Worm (Caenorhabditis elegans) whole organism, L1 larva: ENCODE results near the gene C17F4.3.

Source experiments
- C04F5.9 ChIP-seq: sonication (generic microtip); optimal IDR thresholded peaks from 2 replicates; lab custom pipeline; 2016; ENCODE audit warnings: missing genetic modification characterization, missing compliant biosample characterization
- C34B4.2 ChIP-seq: sonication (generic microtip); optimal IDR thresholded peaks from 2 replicates; lab custom pipeline; 2017; ENCODE audit warnings: mild to moderate bottlenecking, missing genetic modification characterization, missing compliant biosample characterization
- aha-1 ChIP-seq: fragments of 150-350 bp; optimal IDR thresholded peaks from 2 replicates; lab custom pipeline; 2014; ENCODE audit warnings: missing biosample characterization, missing genetic modification characterization
- aly-2 ChIP-seq: fragments of 150-350 bp; optimal IDR thresholded peaks from 2 replicates; lab custom pipeline; 2014; ENCODE audit warnings: missing biosample characterization, missing genetic modification characterization
- ceh-63 ChIP-seq: fragments of 200-800 bp; sonication (Bioruptor generic); optimal IDR thresholded peaks from 2 replicates; lab custom pipeline; 2018; ENCODE audit warnings: mild to moderate bottlenecking, missing genetic modification characterization, missing compliant biosample characterization
- dpl-1 ChIP-seq, 3 experiments: fragments of 150-350 bp in 2 of 3; sonication (generic microtip) in 1 of 3; optimal IDR thresholded peaks; 2 replicates each; lab custom pipeline; 2014 to 2017; ENCODE audit warnings: missing biosample characterization in 3 of 3, missing genetic modification characterization in 3 of 3, missing genetic modification reagents in 3 of 3
- dsc-1 ChIP-seq: sonication (generic microtip); optimal IDR thresholded peaks from 2 replicates; lab custom pipeline; 2016; ENCODE audit warnings: mild to moderate bottlenecking, missing genetic modification characterization, missing compliant biosample characterization
- efl-3 ChIP-seq: fragments of 200-800 bp; sonication (Bioruptor generic); optimal IDR thresholded peaks from 2 replicates; lab custom pipeline; 2018; ENCODE audit warnings: mild to moderate bottlenecking, missing genetic modification characterization, missing compliant biosample characterization
- elt-2 ChIP-seq: sonication (generic microtip); optimal IDR thresholded peaks from 2 replicates; lab custom pipeline; 2016; ENCODE audit warnings: missing genetic modification characterization, mild to moderate bottlenecking, inconsistent platforms, missing compliant biosample characterization, missing genetic modification reagents
- elt-3 ChIP-seq, 6 experiments: fragments of 150-350 bp in 1 of 6; sonication (generic microtip); optimal IDR thresholded peaks; 2 replicates each; lab custom pipeline; 2017 to 2018; ENCODE audit warnings: missing biosample characterization in 6 of 6, missing genetic modification characterization in 6 of 6, inconsistent platforms in 1 of 6
- isw-1 ChIP-seq: fragments of 200-800 bp; sonication (Bioruptor generic); IDR thresholded peaks from 2 replicates; pipeline ENCODE4 v1.3.6; 2022; ENCODE audit warnings: missing genetic modification characterization, missing compliant biosample characterization
- jun-1 ChIP-seq: fragments of 150-350 bp; optimal IDR thresholded peaks from 2 replicates; lab custom pipeline; 2014; ENCODE audit warnings: missing biosample characterization, missing genetic modification reagents, missing genetic modification characterization
- lin-13 ChIP-seq: fragments of 150-350 bp; optimal IDR thresholded peaks from 2 replicates; lab custom pipeline; 2014; ENCODE audit warnings: missing biosample characterization, missing genetic modification reagents, missing genetic modification characterization
- lin-15B ChIP-seq: fragments of 150-350 bp; sonication (generic microtip); optimal IDR thresholded peaks from 3 replicates; lab custom pipeline; 2014; ENCODE audit warnings: missing biosample characterization, missing genetic modification characterization
- lin-35 ChIP-seq, 2 experiments: fragments of 150-350 bp; optimal IDR thresholded peaks; 2 replicates each; lab custom pipeline; 2014; ENCODE audit warnings: missing biosample characterization in 2 of 2, missing genetic modification characterization in 2 of 2, missing genetic modification reagents in 2 of 2
- mep-1 ChIP-seq: fragments of 150-350 bp; optimal IDR thresholded peaks from 2 replicates; lab custom pipeline; 2014; ENCODE audit warnings: missing biosample characterization, missing genetic modification characterization
- nhr-11 ChIP-seq: fragments of 150-350 bp; optimal IDR thresholded peaks from 2 replicates; lab custom pipeline; 2014; ENCODE audit warnings: missing biosample characterization, missing genetic modification characterization
- nhr-28 ChIP-seq: fragments of 150-350 bp; optimal IDR thresholded peaks from 2 replicates; lab custom pipeline; 2014; ENCODE audit warnings: missing biosample characterization, missing genetic modification characterization
- nhr-47 ChIP-seq: sonication (generic microtip); optimal IDR thresholded peaks from 2 replicates; lab custom pipeline; 2016; ENCODE audit warnings: mild to moderate bottlenecking, missing genetic modification characterization, moderate library complexity, missing compliant biosample characterization
- nhr-84 ChIP-seq: sonication (generic microtip); optimal IDR thresholded peaks from 2 replicates; lab custom pipeline; 2017; ENCODE audit warnings: missing biosample characterization, missing genetic modification characterization
- pag-3 ChIP-seq: sonication (generic microtip); optimal IDR thresholded peaks from 2 replicates; lab custom pipeline; 2017; ENCODE audit warnings: missing genetic modification characterization, mild to moderate bottlenecking, missing compliant biosample characterization, antibody characterized with exemption, borderline replicate concordance; ENCODE audit not compliant: insufficient read depth
- pax-3 ChIP-seq: fragments of 200-800 bp; sonication (Bioruptor generic); optimal IDR thresholded peaks from 2 replicates; lab custom pipeline; 2018; ENCODE audit warnings: mild to moderate bottlenecking, missing genetic modification characterization, moderate library complexity, missing compliant biosample characterization
- pqm-1 ChIP-seq: sonication (generic microtip); optimal IDR thresholded peaks from 3 replicates; lab custom pipeline; 2017; ENCODE audit warnings: missing biosample characterization, missing genetic modification characterization
- rnt-1 ChIP-seq: sonication (generic microtip); optimal IDR thresholded peaks from 2 replicates; lab custom pipeline; 2016; ENCODE audit warnings: mild to moderate bottlenecking, missing genetic modification characterization, moderate library complexity, missing compliant biosample characterization
- skn-1 ChIP-seq: fragments of 150-350 bp; optimal IDR thresholded peaks from 2 replicates; lab custom pipeline; 2014; ENCODE audit warnings: missing biosample characterization, missing genetic modification characterization
- sup-37 ChIP-seq: fragments of 200-800 bp; sonication (Bioruptor generic); optimal IDR thresholded peaks from 2 replicates; lab custom pipeline; 2018; ENCODE audit warnings: mild to moderate bottlenecking, missing genetic modification characterization, missing compliant biosample characterization
- unc-62 ChIP-seq: fragments of 150-350 bp; optimal IDR thresholded peaks from 2 replicates; lab custom pipeline; 2014; ENCODE audit warnings: missing biosample characterization, missing genetic modification reagents, missing genetic modification characterization
- xbp-1 ChIP-seq: sonication (generic microtip); optimal IDR thresholded peaks from 2 replicates; lab custom pipeline; 2016; ENCODE audit warnings: missing genetic modification characterization, missing compliant biosample characterization
- zag-1 ChIP-seq: fragments of 150-350 bp; optimal IDR thresholded peaks from 2 replicates; lab custom pipeline; 2014; ENCODE audit warnings: missing biosample characterization, missing genetic modification characterization
- ztf-4 ChIP-seq: fragments of 150-350 bp; optimal IDR thresholded peaks from 2 replicates; lab custom pipeline; 2014; ENCODE audit warnings: missing biosample characterization, missing genetic modification characterization

C17F4.3 gene

ce11 chrII:3209251-3209650, 31.1 kb upstream of the C17F4.3 start, which contains the start of gene ZC239.6 (continued):
- TF ChIP-seq dpl-1 (GFP tag; optimal IDR thresholded peaks at IDR 0.05; lab: Kevin White, UChicago) (peak in 2 of 3 experiments; percentile 4 to 42), nhr-84 (no peak), aly-2 (tag; lab: Kevin White, UChicago) (no peak)

ce11 chrII:3210365-3210764, 29.9 kb upstream of the C17F4.3 start, which contains the start of gene ZC239.5:
Gene ZC239.5, plus strand, starts transcription at chrII:3210665.
- TF ChIP-seq dpl-1 (GFP tag; optimal IDR thresholded peaks at IDR 0.05; lab: Kevin White, UChicago) (no peak), zag-1 (tag; lab: Kevin White, UChicago) (no peak), nhr-11 (tag; lab: Kevin White, UChicago) (no peak), skn-1 (tag; lab: Kevin White, UChicago) (no peak), C04F5.9 (tag; lab: Kevin White, UChicago) (no peak), ztf-4 (tag; lab: Kevin White, UChicago) (no peak), aly-2 (tag; lab: Kevin White, UChicago) (no peak), lin-15B (tag; lab: Kevin White, UChicago) (no peak), efl-3 (GFP tag; lab: Kevin White, UChicago) (no peak), isw-1 (GFP tag; lab: Robert Waterston, UW) (no peak), rnt-1 (tag; lab: Kevin White, UChicago) (no peak), pax-3 (tag; lab: Kevin White, UChicago) (no peak), nhr-28 (no peak), ceh-63 (GFP tag; lab: Kevin White, UChicago) (no peak), dsc-1 (no peak)
- TF ChIP-seq, all 84 proteins: peak for 0

ce11 chrII:3213898-3214297, 26.4 kb upstream of the C17F4.3 start, which contains the start of gene ZC239.4:
Gene ZC239.4, plus strand, starts transcription at chrII:3214198.
- TF ChIP-seq pqm-1 (tag; lab: Kevin White, UChicago) (no peak), aha-1 (tag; lab: Kevin White, UChicago) (no peak), lin-35 (GFP tag; optimal IDR thresholded peaks at IDR 0.05; lab: Kevin White, UChicago) (no peak), lin-13 (GFP tag; lab: Kevin White, UChicago) (no peak), dpl-1 (GFP tag; optimal IDR thresholded peaks at IDR 0.05; lab: Kevin White, UChicago) (no peak), C34B4.2 (tag; lab: Kevin White, UChicago) (no peak), jun-1 (tag; lab: Kevin White, UChicago) (no peak), pag-3 (tag; lab: Kevin White, UChicago) (no peak), mep-1 (tag; lab: Kevin White, UChicago) (no peak), unc-62 (GFP tag; lab: Kevin White, UChicago) (no peak), elt-3 (tag; optimal IDR thresholded peaks at IDR 0.05; lab: Kevin White, UChicago) (no peak), nhr-47 (tag; lab: Kevin White, UChicago) (no peak)

ce11 chrII:3215762-3216161, 24.5 kb upstream of the C17F4.3 start, which contains the start of gene ZC239.3:
Gene ZC239.3, plus strand, starts transcription at chrII:3216062.
- TF ChIP-seq xbp-1, result peak; percentile 23

- no peak for TF ChIP-seq elt-2
These were observed 19.6 kb upstream of the C17F4.3 start, which contains the start of gene ZC239.22 for ce11 chrII:3220723-3221122. Gene ZC239.22, minus strand, starts transcription at chrII:3220823.

- TF ChIP-seq nhr-11 (tag; lab: Kevin White, UChicago), result no peak
- TF ChIP-seq sup-37, result no peak
These were observed 18.6 kb upstream of the C17F4.3 start, which contains the start of gene ZC239.14 for ce11 chrII:3221730-3222129. Gene ZC239.14, minus strand, starts transcription at chrII:3222034.
